Fruit fly (Drosophila melanogaster) whole organism, prepupa: ENCODE data around the gene tst.

Experiments
- CG31627 ChIP-seq: fragments of 200-800 bp; sonication (Bioruptor generic); optimal IDR thresholded peaks from 3 replicates; lab custom pipeline; 2016; ENCODE audit warnings: missing biosample characterization, missing genetic modification characterization
- eg ChIP-seq: fragments of 200-800 bp; sonication (Bioruptor generic); IDR thresholded peaks from 3 replicates; pipeline ENCODE4 v1.3.6; 2022; ENCODE audit warnings: missing biosample characterization, missing genetic modification characterization

- TF ChIP-seq eg (GFP tag; lab: Robert Waterston, UW) = no peak
- TF ChIP-seq CG31627 = no peak
Measured at dm6 chr3R:23736365-23736764, 36.3 kb downstream of the tst start.
